Worm (Caenorhabditis elegans) whole organism, L1 larva: ENCODE results near the gene mtss-1.

Source experiments
- C04F5.9 ChIP-seq: sonication (generic microtip); optimal IDR thresholded peaks from 2 replicates; lab custom pipeline; 2016; ENCODE audit warnings: missing genetic modification characterization, missing compliant biosample characterization
- C16A3.4 ChIP-seq: fragments of 150-350 bp; optimal IDR thresholded peaks from 2 replicates; lab custom pipeline; 2014; ENCODE audit warnings: missing biosample characterization, missing genetic modification characterization
- C34B4.2 ChIP-seq: sonication (generic microtip); optimal IDR thresholded peaks from 2 replicates; lab custom pipeline; 2017; ENCODE audit warnings: mild to moderate bottlenecking, missing genetic modification characterization, missing compliant biosample characterization
- Y116A8C.19 ChIP-seq: sonication (generic microtip); optimal IDR thresholded peaks from 2 replicates; lab custom pipeline; 2016; ENCODE audit warnings: missing compliant biosample characterization, missing genetic modification characterization, borderline replicate concordance
- aha-1 ChIP-seq: fragments of 150-350 bp; optimal IDR thresholded peaks from 2 replicates; lab custom pipeline; 2014; ENCODE audit warnings: missing biosample characterization, missing genetic modification characterization
- alr-1 ChIP-seq: fragments of 200-800 bp; sonication (Bioruptor generic); optimal IDR thresholded peaks from 2 replicates; lab custom pipeline; 2018; ENCODE audit warnings: borderline replicate concordance, mild to moderate bottlenecking, missing genetic modification characterization, missing compliant biosample characterization
- aly-2 ChIP-seq: fragments of 150-350 bp; optimal IDR thresholded peaks from 2 replicates; lab custom pipeline; 2014; ENCODE audit warnings: missing biosample characterization, missing genetic modification characterization
- ama-1 ChIP-seq: fragments of 150-350 bp; optimal IDR thresholded peaks from 2 replicates; lab custom pipeline; 2014
- blmp-1 ChIP-seq: fragments of 150-350 bp; optimal IDR thresholded peaks from 2 replicates; lab custom pipeline; 2014; ENCODE audit warnings: missing biosample characterization, missing genetic modification characterization
- ceh-63 ChIP-seq: fragments of 200-800 bp; sonication (Bioruptor generic); optimal IDR thresholded peaks from 2 replicates; lab custom pipeline; 2018; ENCODE audit warnings: mild to moderate bottlenecking, missing genetic modification characterization, missing compliant biosample characterization
- ceh-8 ChIP-seq: fragments of 200-800 bp; sonication (Bioruptor generic); optimal IDR thresholded peaks from 2 replicates; lab custom pipeline; 2018; ENCODE audit warnings: mild to moderate bottlenecking, missing genetic modification characterization, moderate library complexity, missing compliant biosample characterization
- ces-1 ChIP-seq: fragments of 150-350 bp; optimal IDR thresholded peaks from 2 replicates; lab custom pipeline; 2014; ENCODE audit warnings: missing biosample characterization, missing genetic modification reagents, missing genetic modification characterization
- dsc-1 ChIP-seq: sonication (generic microtip); optimal IDR thresholded peaks from 2 replicates; lab custom pipeline; 2016; ENCODE audit warnings: mild to moderate bottlenecking, missing genetic modification characterization, missing compliant biosample characterization
- efl-1 ChIP-seq, 4 experiments: fragments of 150-350 bp; optimal IDR thresholded peaks in 3 of 4; peaks in 1 of 4; 1 replicate in 1 of 4; 2 replicates in 3 of 4; lab custom pipeline; 2014; ENCODE audit warnings: missing biosample characterization in 2 of 4, missing genetic modification characterization in 2 of 4, missing genetic modification reagents in 2 of 4
- efl-3 ChIP-seq: fragments of 200-800 bp; sonication (Bioruptor generic); optimal IDR thresholded peaks from 2 replicates; lab custom pipeline; 2018; ENCODE audit warnings: mild to moderate bottlenecking, missing genetic modification characterization, missing compliant biosample characterization
- egl-13 ChIP-seq: sonication (generic microtip); optimal IDR thresholded peaks from 2 replicates; lab custom pipeline; 2016; ENCODE audit warnings: missing genotype, missing genetic modification reagents, missing genetic modification characterization, missing compliant biosample characterization
- elt-2 ChIP-seq: sonication (generic microtip); optimal IDR thresholded peaks from 2 replicates; lab custom pipeline; 2016; ENCODE audit warnings: missing genetic modification characterization, mild to moderate bottlenecking, inconsistent platforms, missing compliant biosample characterization, missing genetic modification reagents
- elt-3 ChIP-seq, 6 experiments: fragments of 150-350 bp in 1 of 6; sonication (generic microtip); optimal IDR thresholded peaks; 2 replicates each; lab custom pipeline; 2017 to 2018; ENCODE audit warnings: missing biosample characterization in 6 of 6, missing genetic modification characterization in 6 of 6, inconsistent platforms in 1 of 6
- ets-5 ChIP-seq: fragments of 200-800 bp; sonication (Bioruptor generic); IDR thresholded peaks from 2 replicates; pipeline ENCODE4 v1.3.6; 2022; ENCODE audit warnings: missing genetic modification characterization, missing compliant biosample characterization
- fkh-10 ChIP-seq: sonication (generic microtip); optimal IDR thresholded peaks from 2 replicates; lab custom pipeline; 2017; ENCODE audit warnings: missing biosample characterization, missing genetic modification reagents, missing genetic modification characterization
- fkh-8 ChIP-seq: sonication (generic microtip); optimal IDR thresholded peaks from 2 replicates; lab custom pipeline; 2016; ENCODE audit warnings: mild to moderate bottlenecking, missing genetic modification characterization, missing compliant biosample characterization
- fos-1 ChIP-seq: fragments of 150-350 bp; optimal IDR thresholded peaks from 2 replicates; lab custom pipeline; 2014; ENCODE audit warnings: missing biosample characterization, missing genetic modification characterization
- grh-1 ChIP-seq: fragments of 200-800 bp; sonication (Bioruptor generic); IDR thresholded peaks from 2 replicates; pipeline ENCODE4 v1.3.6; 2022; ENCODE audit warnings: missing genetic modification reagents, missing genetic modification characterization, missing compliant biosample characterization
- hlh-17 ChIP-seq: fragments of 200-800 bp; sonication (Bioruptor generic); optimal IDR thresholded peaks from 2 replicates; lab custom pipeline; 2018; ENCODE audit warnings: missing genetic modification characterization, mild to moderate bottlenecking, missing compliant biosample characterization, moderate library complexity, borderline replicate concordance
- hlh-4 ChIP-seq: sonication (generic microtip); optimal IDR thresholded peaks from 2 replicates; lab custom pipeline; 2016; ENCODE audit warnings: mild to moderate bottlenecking, missing genetic modification characterization, missing compliant biosample characterization
- jun-1 ChIP-seq: fragments of 150-350 bp; optimal IDR thresholded peaks from 2 replicates; lab custom pipeline; 2014; ENCODE audit warnings: missing biosample characterization, missing genetic modification reagents, missing genetic modification characterization
- lin-13 ChIP-seq: fragments of 150-350 bp; optimal IDR thresholded peaks from 2 replicates; lab custom pipeline; 2014; ENCODE audit warnings: missing biosample characterization, missing genetic modification reagents, missing genetic modification characterization
- lin-35 ChIP-seq, 2 experiments: fragments of 150-350 bp; optimal IDR thresholded peaks; 2 replicates each; lab custom pipeline; 2014; ENCODE audit warnings: missing biosample characterization in 2 of 2, missing genetic modification characterization in 2 of 2, missing genetic modification reagents in 2 of 2
- lin-39 ChIP-seq: fragments of 150-350 bp; optimal IDR thresholded peaks from 2 replicates; lab custom pipeline; 2014; ENCODE audit warnings: missing biosample characterization, missing genetic modification reagents, missing genetic modification characterization
- lsy-2 ChIP-seq, 2 experiments: fragments of 150-350 bp; optimal IDR thresholded peaks; 2 replicates each; lab custom pipeline; 2014; ENCODE audit warnings: missing biosample characterization in 2 of 2, missing genetic modification characterization in 2 of 2
- mab-9 ChIP-seq: fragments of 200-800 bp; sonication (Bioruptor generic); IDR thresholded peaks from 2 replicates; pipeline ENCODE4 v1.3.6; 2022; ENCODE audit warnings: missing genetic modification reagents, missing genetic modification characterization, missing compliant biosample characterization
- mef-2 ChIP-seq: fragments of 150-350 bp; optimal IDR thresholded peaks from 2 replicates; lab custom pipeline; 2014; ENCODE audit warnings: missing biosample characterization, missing genetic modification characterization
- nhr-12 ChIP-seq: sonication (generic microtip); optimal IDR thresholded peaks from 2 replicates; lab custom pipeline; 2017; ENCODE audit warnings: missing biosample characterization, missing genetic modification characterization
- nhr-19 ChIP-seq: fragments of 200-800 bp; sonication (Bioruptor generic); conservative IDR thresholded peaks from 2 replicates; pipeline ENCODE4 v1.3.6; 2022; ENCODE audit warnings: missing genetic modification characterization, missing compliant biosample characterization
- nhr-20 ChIP-seq: sonication (generic microtip); optimal IDR thresholded peaks from 2 replicates; lab custom pipeline; 2016; ENCODE audit warnings: mild to moderate bottlenecking, missing genetic modification characterization, missing compliant biosample characterization
- nhr-28 ChIP-seq: fragments of 150-350 bp; optimal IDR thresholded peaks from 2 replicates; lab custom pipeline; 2014; ENCODE audit warnings: missing biosample characterization, missing genetic modification characterization
- nhr-47 ChIP-seq: sonication (generic microtip); optimal IDR thresholded peaks from 2 replicates; lab custom pipeline; 2016; ENCODE audit warnings: mild to moderate bottlenecking, missing genetic modification characterization, moderate library complexity, missing compliant biosample characterization
- nhr-71 ChIP-seq: sonication (generic microtip); optimal IDR thresholded peaks from 2 replicates; lab custom pipeline; 2016; ENCODE audit warnings: mild to moderate bottlenecking, missing genetic modification characterization, moderate library complexity, missing compliant biosample characterization
- nhr-76 ChIP-seq: sonication (generic microtip); optimal IDR thresholded peaks from 2 replicates; lab custom pipeline; 2017; ENCODE audit warnings: missing biosample characterization, missing genetic modification characterization
- nhr-84 ChIP-seq: sonication (generic microtip); optimal IDR thresholded peaks from 2 replicates; lab custom pipeline; 2017; ENCODE audit warnings: missing biosample characterization, missing genetic modification characterization
- nhr-85 ChIP-seq: sonication (generic microtip); peaks from one replicate; lab custom pipeline; 2016; ENCODE audit warnings: missing genetic modification characterization, inconsistent platforms, missing compliant biosample characterization
- pag-3 ChIP-seq: sonication (generic microtip); optimal IDR thresholded peaks from 2 replicates; lab custom pipeline; 2017; ENCODE audit warnings: missing genetic modification characterization, mild to moderate bottlenecking, missing compliant biosample characterization, antibody characterized with exemption, borderline replicate concordance; ENCODE audit not compliant: insufficient read depth
- pqm-1 ChIP-seq: sonication (generic microtip); optimal IDR thresholded peaks from 3 replicates; lab custom pipeline; 2017; ENCODE audit warnings: missing biosample characterization, missing genetic modification characterization
- rnt-1 ChIP-seq: sonication (generic microtip); optimal IDR thresholded peaks from 2 replicates; lab custom pipeline; 2016; ENCODE audit warnings: mild to moderate bottlenecking, missing genetic modification characterization, moderate library complexity, missing compliant biosample characterization
- sptf-1 ChIP-seq: fragments of 150-350 bp; optimal IDR thresholded peaks from 2 replicates; lab custom pipeline; 2014; ENCODE audit warnings: missing biosample characterization, missing genetic modification characterization
- tlp-1 ChIP-seq: fragments of 150-350 bp; optimal IDR thresholded peaks from 2 replicates; lab custom pipeline; 2014; ENCODE audit warnings: missing biosample characterization, missing genetic modification characterization
- unc-130 ChIP-seq: fragments of 150-350 bp; optimal IDR thresholded peaks from 2 replicates; lab custom pipeline; 2017; ENCODE audit warnings: missing biosample characterization, missing genetic modification characterization, inconsistent platforms
- vab-15 ChIP-seq: sonication (generic microtip); optimal IDR thresholded peaks from 2 replicates; lab custom pipeline; 2017; ENCODE audit warnings: missing genotype, mild to moderate bottlenecking, missing genetic modification characterization, missing compliant biosample characterization
- xbp-1 ChIP-seq: sonication (generic microtip); optimal IDR thresholded peaks from 2 replicates; lab custom pipeline; 2016; ENCODE audit warnings: missing genetic modification characterization, missing compliant biosample characterization
- zip-4 ChIP-seq: fragments of 200-800 bp; sonication (Bioruptor generic); optimal IDR thresholded peaks from 2 replicates; lab custom pipeline; 2018; ENCODE audit warnings: mild to moderate bottlenecking, missing genetic modification characterization, moderate library complexity, missing compliant biosample characterization
- ztf-11 ChIP-seq, 2 experiments: sonication (generic microtip); optimal IDR thresholded peaks; 2 replicates each; lab custom pipeline; 2016 to 2017; ENCODE audit warnings: missing genetic modification characterization in 2 of 2, missing biosample characterization in 1 of 2, missing compliant biosample characterization in 1 of 2
- ztf-4 ChIP-seq: fragments of 150-350 bp; optimal IDR thresholded peaks from 2 replicates; lab custom pipeline; 2014; ENCODE audit warnings: missing biosample characterization, missing genetic modification characterization

mtss-1 gene

DNA sequence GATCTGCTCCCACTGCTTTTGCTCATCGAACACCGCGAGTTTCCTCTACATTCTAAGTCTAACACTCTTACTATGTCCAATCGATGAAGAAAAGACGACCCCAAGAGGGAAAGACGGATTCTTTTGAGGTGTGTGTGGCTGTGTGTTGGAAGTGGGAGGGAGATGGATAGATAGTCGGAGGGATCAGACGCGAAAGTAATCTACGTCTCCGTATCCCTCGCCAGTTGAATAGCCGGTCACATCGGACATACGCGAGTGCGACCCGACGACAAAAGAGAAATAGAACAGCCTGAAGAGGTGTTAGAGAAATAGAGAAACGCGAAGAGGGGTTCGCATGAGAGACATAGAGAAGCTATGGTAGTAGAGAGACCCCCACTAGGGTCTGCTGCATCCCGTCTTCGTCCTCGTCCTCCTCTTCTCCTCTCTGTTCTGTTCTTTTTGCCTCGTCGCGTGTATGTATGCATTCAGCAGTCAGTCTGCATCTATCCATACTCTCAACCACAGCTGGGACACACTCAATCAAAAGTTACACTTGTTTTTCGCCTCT is 27.6 kb downstream of the mtss-1 start (continued):
- TF ChIP-seq rnt-1 (tag; lab: Kevin White, UChicago), result peak; percentile 94
- TF ChIP-seq nhr-28 (tag; lab: Kevin White, UChicago), result peak; percentile 42
- TF ChIP-seq aly-2 (tag; lab: Kevin White, UChicago), result peak; percentile 90
- TF ChIP-seq ceh-63 (GFP tag; lab: Kevin White, UChicago), result no peak
- peak; percentile 89 to 95 for TF ChIP-seq efl-1 (optimal IDR thresholded peaks at IDR 0.05; lab: Kevin White, UChicago)
- TF ChIP-seq efl-1 (GFP tag; optimal IDR thresholded peaks at IDR 0.05 in 1 of 2; lab: Kevin White, UChicago), result peak; percentile 60 to 98
- TF ChIP-seq ces-1, result no peak
- peak; percentile 100 for TF ChIP-seq nhr-85 (tag; lab: Kevin White, UChicago)
- no peak for TF ChIP-seq hlh-4 (tag; lab: Kevin White, UChicago)
- no peak for TF ChIP-seq sptf-1 (tag; lab: Kevin White, UChicago)
- peak; percentile 94 for TF ChIP-seq grh-1 (GFP tag; lab: Robert Waterston, UW)
- TF ChIP-seq elt-3 (tag; optimal IDR thresholded peaks at IDR 0.05; lab: Kevin White, UChicago), result peak in 3 of 6 experiments; percentile 73 to 95 (median 93)
- peak; percentile 96 for TF ChIP-seq ztf-4 (tag; lab: Kevin White, UChicago)
- no peak for TF ChIP-seq Y116A8C.19 (tag; lab: Kevin White, UChicago)
- TF ChIP-seq dsc-1, result peak; percentile 95
- TF ChIP-seq mef-2 (tag; lab: Kevin White, UChicago), result peak; percentile 73
- peak; percentile 84 for TF ChIP-seq aha-1 (tag; lab: Kevin White, UChicago)
- peak; percentile 99 for TF ChIP-seq nhr-71 (tag; lab: Kevin White, UChicago)
- TF ChIP-seq nhr-84 (tag; lab: Kevin White, UChicago), result no peak
- no peak for TF ChIP-seq C34B4.2 (tag; lab: Kevin White, UChicago)
- TF ChIP-seq ets-5, result no peak
- peak; percentile 97 for TF ChIP-seq nhr-47 (tag; lab: Kevin White, UChicago)
- TF ChIP-seq lin-13, result peak; percentile 97
- peak; percentile 63 for TF ChIP-seq elt-2 (tag; lab: Kevin White, UChicago)
- TF ChIP-seq pqm-1, result no peak
- peak; percentile 84 for TF ChIP-seq C16A3.4 (tag; lab: Kevin White, UChicago)
- TF ChIP-seq blmp-1, result peak; percentile 61
- TF ChIP-seq lin-39 (tag; lab: Kevin White, UChicago), result peak; percentile 89
- TF ChIP-seq zip-4 (GFP tag; lab: Kevin White, UChicago), result peak; percentile 77
- peak; percentile 91 for TF ChIP-seq unc-130 (tag; lab: Kevin White, UChicago)
- TF ChIP-seq jun-1, result peak; percentile 97
- peak; percentile 73 for TF ChIP-seq C04F5.9 (tag; lab: Kevin White, UChicago)
- TF ChIP-seq fos-1 (tag; lab: Kevin White, UChicago), result peak; percentile 92
- peak; percentile 94 for TF ChIP-seq xbp-1 (tag; lab: Kevin White, UChicago)
- TF ChIP-seq pag-3, result peak; percentile 12
- TF ChIP-seq mab-9, result peak; percentile 79
- TF ChIP-seq egl-13 (tag; lab: Kevin White, UChicago), result peak; percentile 98
- TF ChIP-seq nhr-19 (GFP tag; lab: Robert Waterston, UW), result peak; percentile 96
- TF ChIP-seq ama-1 (lab: Kevin White, UChicago), result peak; percentile 69
- TF ChIP-seq lsy-2 (tag; optimal IDR thresholded peaks at IDR 0.05; lab: Kevin White, UChicago), result peak; percentile 93 to 95
- no peak for TF ChIP-seq alr-1
- TF ChIP-seq efl-3 (GFP tag; lab: Kevin White, UChicago), result peak; percentile 72
- no peak for TF ChIP-seq hlh-17
- peak; percentile 83 to 84 for TF ChIP-seq lin-35 (GFP tag; optimal IDR thresholded peaks at IDR 0.05; lab: Kevin White, UChicago)
- peak; percentile 97 for TF ChIP-seq fkh-8
- TF ChIP-seq nhr-12 (tag; lab: Kevin White, UChicago), result peak; percentile 41
- peak; percentile 82 for TF ChIP-seq fkh-10 (GFP tag; lab: Kevin White, UChicago)
- TF ChIP-seq vab-15 (tag; lab: Kevin White, UChicago), result no peak
- no peak for TF ChIP-seq tlp-1 (tag; lab: Kevin White, UChicago)
- TF ChIP-seq ztf-11 (tag; optimal IDR thresholded peaks at IDR 0.05; lab: Kevin White, UChicago), result peak in 1 of 2 experiments; percentile 91
- TF ChIP-seq nhr-20 (tag; lab: Kevin White, UChicago), result peak; percentile 98
- TF ChIP-seq nhr-76, result peak; percentile 83
- peak; percentile 91 for TF ChIP-seq ceh-8
